Worm (Caenorhabditis elegans) whole organism, mixed stage, embryonic: ENCODE results near the gene rpb-6.

ENCODE experiments used
- bed-3 ChIP-seq: fragments of 200-800 bp; sonication (Bioruptor generic); optimal IDR thresholded peaks from 3 replicates; lab custom pipeline; 2018; ENCODE audit warnings: mild to moderate bottlenecking, missing genetic modification characterization, moderate library complexity, missing compliant biosample characterization
- blmp-1 ChIP-seq: fragments of 150-350 bp; optimal IDR thresholded peaks from 2 replicates; lab custom pipeline; 2014; ENCODE audit warnings: missing biosample characterization, missing genetic modification characterization
- ceh-43 ChIP-seq: fragments of 200-800 bp; sonication (Bioruptor generic); optimal IDR thresholded peaks from 2 replicates; lab custom pipeline; 2018; ENCODE audit warnings: mild to moderate bottlenecking, missing genetic modification characterization, moderate library complexity, missing compliant biosample characterization
- ces-1 ChIP-seq: fragments of 150-350 bp; optimal IDR thresholded peaks from 2 replicates; lab custom pipeline; 2014; ENCODE audit warnings: missing biosample characterization, missing genetic modification reagents, missing genetic modification characterization
- cnd-1 ChIP-seq: fragments of 200-800 bp; sonication (Bioruptor generic); optimal IDR thresholded peaks from 2 replicates; lab custom pipeline; 2018; ENCODE audit warnings: mild to moderate bottlenecking, missing genetic modification characterization, missing compliant biosample characterization
- flh-1 ChIP-seq: fragments of 200-800 bp; sonication (Bioruptor generic); optimal IDR thresholded peaks from 2 replicates; lab custom pipeline; 2018; ENCODE audit warnings: mild to moderate bottlenecking, missing genetic modification characterization, moderate library complexity, missing compliant biosample characterization
- ham-2 ChIP-seq: fragments of 200-800 bp; sonication (Bioruptor generic); optimal IDR thresholded peaks from 2 replicates; lab custom pipeline; 2018; ENCODE audit warnings: mild to moderate bottlenecking, missing genetic modification characterization, missing compliant biosample characterization
- hlh-1 ChIP-seq: fragments of 150-350 bp; optimal IDR thresholded peaks from 2 replicates; lab custom pipeline; 2014; ENCODE audit warnings: missing biosample characterization, missing genetic modification reagents, missing genetic modification characterization
- lin-13 ChIP-seq: fragments of 150-350 bp; optimal IDR thresholded peaks from 2 replicates; lab custom pipeline; 2014; ENCODE audit warnings: missing biosample characterization, missing genetic modification characterization
- lin-32 ChIP-seq: fragments of 200-800 bp; sonication (Bioruptor generic); optimal IDR thresholded peaks from 2 replicates; lab custom pipeline; 2018; ENCODE audit warnings: mild to moderate bottlenecking, missing genetic modification characterization, missing compliant biosample characterization
- lsy-2 ChIP-seq: fragments of 150-350 bp; optimal IDR thresholded peaks from 2 replicates; lab custom pipeline; 2014; ENCODE audit warnings: missing biosample characterization, missing genetic modification characterization
- mab-5 ChIP-seq: fragments of 150-350 bp; optimal IDR thresholded peaks from 2 replicates; lab custom pipeline; 2014; ENCODE audit warnings: missing biosample characterization, missing genetic modification characterization
- mls-2 ChIP-seq: sonication (generic microtip); optimal IDR thresholded peaks from 2 replicates; lab custom pipeline; 2016; ENCODE audit warnings: mild to moderate bottlenecking, missing genetic modification characterization, moderate library complexity, missing compliant biosample characterization
- nhr-237 ChIP-seq: fragments of 150-350 bp; optimal IDR thresholded peaks from 2 replicates; lab custom pipeline; 2014; ENCODE audit warnings: missing biosample characterization, missing genetic modification characterization
- nhr-28 ChIP-seq: fragments of 150-350 bp; optimal IDR thresholded peaks from 2 replicates; lab custom pipeline; 2014; ENCODE audit warnings: missing biosample characterization, missing genetic modification characterization
- nhr-76 ChIP-seq: sonication (generic microtip); optimal IDR thresholded peaks from 2 replicates; lab custom pipeline; 2017; ENCODE audit warnings: missing biosample characterization, missing genetic modification characterization
- pha-4 ChIP-seq: fragments of 150-350 bp; optimal IDR thresholded peaks from 2 replicates; lab custom pipeline; 2018; ENCODE audit warnings: missing biosample characterization, missing genetic modification reagents, missing genetic modification characterization
- sem-2 ChIP-seq: fragments of 200-800 bp; sonication (Bioruptor generic); optimal IDR thresholded peaks from 2 replicates; lab custom pipeline; 2018; ENCODE audit warnings: mild to moderate bottlenecking, missing genetic modification characterization, missing compliant biosample characterization
- snpc-4 ChIP-seq: fragments of 150-350 bp; optimal IDR thresholded peaks from 2 replicates; lab custom pipeline; 2014; ENCODE audit warnings: missing biosample characterization, missing genetic modification characterization
- sptf-1 ChIP-seq: sonication (generic microtip); optimal IDR thresholded peaks from 2 replicates; lab custom pipeline; 2017; ENCODE audit warnings: mild to moderate bottlenecking, missing genetic modification characterization, moderate library complexity, missing compliant biosample characterization
- tbx-8 ChIP-seq: fragments of 200-800 bp; sonication (Bioruptor generic); optimal IDR thresholded peaks from 2 replicates; lab custom pipeline; 2018; ENCODE audit warnings: mild to moderate bottlenecking, missing genetic modification characterization, moderate library complexity, missing compliant biosample characterization
- unc-120 ChIP-seq: sonication (generic microtip); optimal IDR thresholded peaks from 2 replicates; lab custom pipeline; 2017; ENCODE audit warnings: missing genetic modification characterization, missing compliant biosample characterization; ENCODE audit not compliant: poor library complexity, severe bottlenecking
- unc-39 ChIP-seq: fragments of 150-350 bp; optimal IDR thresholded peaks from 2 replicates; lab custom pipeline; 2014; ENCODE audit warnings: missing biosample characterization, missing genetic modification characterization
- unc-62 ChIP-seq: fragments of 150-350 bp; optimal IDR thresholded peaks from 2 replicates; lab custom pipeline; 2014; ENCODE audit warnings: missing biosample characterization, missing genetic modification reagents, missing genetic modification characterization
- zip-8 ChIP-seq: fragments of 150-350 bp; optimal IDR thresholded peaks from 2 replicates; lab custom pipeline; 2014; ENCODE audit warnings: missing biosample characterization, missing genetic modification characterization
- ztf-11 ChIP-seq: fragments of 150-350 bp; optimal IDR thresholded peaks from 2 replicates; lab custom pipeline; 2014; ENCODE audit warnings: missing biosample characterization, missing genetic modification characterization

The rpb-6 gene

ce11 chrII:10578843-10579430 is at the start of gene rpb-6:
rpb-6 (plus strand) TSS chrII:10579380.
- TF ChIP-seq lsy-2 (tag; lab: Kevin White, UChicago) (peak; percentile 70), flh-1 (GFP tag; lab: Kevin White, UChicago) (no peak), lin-13 (tag; lab: Kevin White, UChicago) (peak; percentile 9)

ce11 chrII:10530907-10531306 is 48.3 kb upstream of the rpb-6 start:
- TF ChIP-seq ztf-11 (tag; lab: Kevin White, UChicago) (no peak), nhr-76 (tag; lab: Kevin White, UChicago) (no peak), mab-5 (tag; lab: Kevin White, UChicago) (no peak), mls-2 (tag; lab: Kevin White, UChicago) (no peak), unc-120 (tag; lab: Kevin White, UChicago) (no peak), lin-13 (tag; lab: Kevin White, UChicago) (no peak), lin-32 (GFP tag; lab: Kevin White, UChicago) (no peak), snpc-4 (no peak), zip-8 (tag; lab: Kevin White, UChicago) (no peak), nhr-28 (tag; lab: Kevin White, UChicago) (no peak), hlh-1 (tag; lab: Kevin White, UChicago) (no peak), cnd-1 (no peak)
- TF ChIP-seq, all 35 proteins: peak for 0

- TF ChIP-seq blmp-1 (tag; lab: Kevin White, UChicago), result no peak
- TF ChIP-seq bed-3 (GFP tag; lab: Kevin White, UChicago), result no peak
Observed at ce11 chrII:10531604-10532003, 47.6 kb upstream of the rpb-6 start.

- TF ChIP-seq sptf-1 (tag; lab: Kevin White, UChicago) (no peak), tbx-8 (GFP tag; lab: Kevin White, UChicago) (no peak), unc-120 (tag; lab: Kevin White, UChicago) (no peak), ceh-43 (GFP tag; lab: Kevin White, UChicago) (no peak), ham-2 (GFP tag; lab: Kevin White, UChicago) (no peak)
Observed at ce11 chrII:10533985-10534384, 45.2 kb upstream of the rpb-6 start.

ce11 chrII:10537571-10537970 is 41.6 kb upstream of the rpb-6 start, which contains the start of gene R166.2:
R166.2 (minus strand) TSS chrII:10537671.
- TF ChIP-seq unc-120 (tag; lab: Kevin White, UChicago) (no peak), blmp-1 (tag; lab: Kevin White, UChicago) (no peak), lsy-2 (tag; lab: Kevin White, UChicago) (no peak), unc-39 (tag; lab: Kevin White, UChicago) (no peak), hlh-1 (tag; lab: Kevin White, UChicago) (no peak), nhr-76 (tag; lab: Kevin White, UChicago) (no peak)

ce11 chrII:10537988-10538387 is 41.2 kb upstream of the rpb-6 start:
- no peak for TF ChIP-seq nhr-76 (tag; lab: Kevin White, UChicago)
- TF ChIP-seq unc-39 (tag; lab: Kevin White, UChicago), result no peak
- TF ChIP-seq ham-2 (GFP tag; lab: Kevin White, UChicago), result no peak
- no peak for TF ChIP-seq nhr-237 (tag; lab: Kevin White, UChicago)
- no peak for TF ChIP-seq sem-2
- no peak for TF ChIP-seq nhr-28 (tag; lab: Kevin White, UChicago)
- no peak for TF ChIP-seq unc-62
- TF ChIP-seq zip-8 (tag; lab: Kevin White, UChicago), result no peak
- TF ChIP-seq mls-2 (tag; lab: Kevin White, UChicago), result no peak
- TF ChIP-seq snpc-4, result no peak
- no peak for TF ChIP-seq ceh-43 (GFP tag; lab: Kevin White, UChicago)
- TF ChIP-seq unc-120 (tag; lab: Kevin White, UChicago), result no peak
- TF ChIP-seq hlh-1 (tag; lab: Kevin White, UChicago), result no peak
- TF ChIP-seq ces-1 (GFP tag; lab: Kevin White, UChicago), result no peak
- no peak for TF ChIP-seq pha-4
- TF ChIP-seq flh-1 (GFP tag; lab: Kevin White, UChicago), result no peak
